Fruit fly (Drosophila melanogaster) whole organism, pupa: Measurements from ENCODE around the gene msl-1.

ENCODE experiments used
- CG10348 ChIP-seq: fragments of 200-800 bp; sonication (Bioruptor generic); IDR thresholded peaks from 2 replicates; pipeline ENCODE4 v1.3.6; 2022; ENCODE audit warnings: missing biosample characterization, missing genetic modification characterization
- CG8301 ChIP-seq: fragments of 200-800 bp; sonication (Bioruptor generic); optimal IDR thresholded peaks from 2 replicates; lab custom pipeline; 2018; ENCODE audit warnings: missing biosample characterization, mild to moderate bottlenecking, missing genetic modification characterization
- D1 ChIP-seq: fragments of 200-800 bp; sonication (Bioruptor generic); optimal IDR thresholded peaks from 2 replicates; lab custom pipeline; 2018; ENCODE audit warnings: missing biosample characterization, mild to moderate bottlenecking, missing genetic modification characterization, moderate library complexity

DNA sequence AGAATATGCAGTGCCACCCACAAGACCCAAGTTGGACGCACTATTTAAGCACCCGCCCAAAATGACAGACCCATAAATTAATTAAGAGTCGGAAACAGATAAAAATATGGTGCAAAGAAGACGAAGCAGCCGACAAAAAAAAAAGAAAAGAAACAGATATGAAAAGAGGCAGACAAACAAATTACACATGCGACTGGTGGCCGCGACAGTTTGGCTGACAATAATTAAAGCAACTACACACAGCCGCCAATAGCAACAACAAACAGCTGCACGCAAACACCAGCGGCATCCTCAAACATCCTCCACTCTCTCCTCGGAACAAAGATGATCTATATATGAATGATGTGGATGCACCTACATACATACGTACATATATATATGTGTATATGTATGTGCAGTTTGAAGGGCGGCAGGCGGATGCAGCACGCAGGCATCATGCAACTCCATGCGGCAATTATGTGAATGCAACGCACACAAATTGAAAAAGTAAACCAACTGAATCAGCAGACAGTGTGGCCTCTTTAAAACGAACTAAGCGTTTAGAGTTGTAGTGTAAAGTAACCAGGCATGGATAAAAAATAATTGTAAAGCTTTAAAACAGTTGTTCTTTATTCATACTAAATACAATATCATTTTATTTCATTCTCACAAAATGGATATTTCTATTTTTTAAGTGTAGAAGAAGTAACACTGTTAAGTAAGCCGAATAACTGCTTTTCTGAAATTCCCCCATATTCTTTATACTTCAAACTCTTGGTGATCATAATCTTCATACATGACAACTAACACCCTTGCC is 40.5 kb downstream of the msl-1 start:
- TF ChIP-seq CG10348 (GFP tag; lab: Robert Waterston, UW) (no peak), D1 (tag; lab: Kevin White, UChicago) (no peak), CG8301 (tag; lab: Kevin White, UChicago) (peak; percentile 27)
